Worm (Caenorhabditis elegans): ENCODE data around the gene lys-8.
A peak's percentile ranks its signal among the peaks of the same experiment; 100 is the strongest.

Gene lys-8

ce11 chrII:5593377-5593932, 7.5 kb downstream of the lys-8 start, which contains the start of gene cdc-14 (continued):
- TF ChIP-seq tlf-1 (GFP tag; optimal IDR thresholded peaks at IDR 0.05) = no peak
- TF ChIP-seq dpl-1 (GFP tag; optimal IDR thresholded peaks at IDR 0.05) = no peak

ce11 chrII:5594210-5594764, 8.3 kb downstream of the lys-8 start, which contains the start of gene ttc-4:
TSS of gene ttc-4 (plus strand) at chrII:5594714.
- TF ChIP-seq F23B12.7 (tag; optimal IDR thresholded peaks at IDR 0.05; ENCODE audit: insufficient read depth) = peak; percentile 30
- TF ChIP-seq K12H6.12 (tag; optimal IDR thresholded peaks at IDR 0.05) = peak; percentile 17
- peak; percentile 36 for TF ChIP-seq lsl-1 (GFP tag; optimal IDR thresholded peaks at IDR 0.05)
- no peak for TF ChIP-seq ama-1 (optimal IDR thresholded peaks at IDR 0.05)
- TF ChIP-seq ama-1 (GFP tag; optimal IDR thresholded peaks at IDR 0.05) = no peak
- no peak for TF ChIP-seq tlf-1 (GFP tag; optimal IDR thresholded peaks at IDR 0.05)
- TF ChIP-seq akir-1 (GFP tag; optimal IDR thresholded peaks at IDR 0.05) = no peak
- TF ChIP-seq ztf-28 (GFP tag; IDR thresholded peaks at IDR 0.05) = 0 out of 2 replicates have a peak, but pooled peaks have one; percentile 7
- TF ChIP-seq F52B5.7 (tag; optimal IDR thresholded peaks at IDR 0.05) = no peak
- TF ChIP-seq nfya-2 (GFP tag; IDR thresholded peaks at IDR 0.05) = no peak
- no peak for TF ChIP-seq tbp1 (GFP tag; optimal IDR thresholded peaks at IDR 0.05)
- TF ChIP-seq lin-54 (GFP tag; optimal IDR thresholded peaks at IDR 0.05) = peak; percentile 49
- peak; percentile 23 for TF ChIP-seq dpl-1 (GFP tag; optimal IDR thresholded peaks at IDR 0.05)
- no peak for TF ChIP-seq aptf-3 (GFP tag; IDR thresholded peaks at IDR 0.05)
- TF ChIP-seq mcd-1 (GFP tag; IDR thresholded peaks at IDR 0.05) = peak; percentile 74
- no peak for TF ChIP-seq let-526 (GFP tag; IDR thresholded peaks at IDR 0.05)
- TF ChIP-seq ceh-100 (GFP tag; IDR thresholded peaks at IDR 0.05) = peak; percentile 93
- TF ChIP-seq attf-5 (GFP tag; optimal IDR thresholded peaks at IDR 0.05) = peak; percentile 80
- no peak for TF ChIP-seq F22D6.2 (tag; optimal IDR thresholded peaks at IDR 0.05)
- no peak for TF ChIP-seq hsf-1 (GFP tag; IDR thresholded peaks at IDR 0.05)
- no peak for TF ChIP-seq snpc-4 (GFP tag; optimal IDR thresholded peaks at IDR 0.05)
- TF ChIP-seq snpc-4 (tag; optimal IDR thresholded peaks at IDR 0.05) = peak in 1 of 4 experiments; percentile 64

DNA sequence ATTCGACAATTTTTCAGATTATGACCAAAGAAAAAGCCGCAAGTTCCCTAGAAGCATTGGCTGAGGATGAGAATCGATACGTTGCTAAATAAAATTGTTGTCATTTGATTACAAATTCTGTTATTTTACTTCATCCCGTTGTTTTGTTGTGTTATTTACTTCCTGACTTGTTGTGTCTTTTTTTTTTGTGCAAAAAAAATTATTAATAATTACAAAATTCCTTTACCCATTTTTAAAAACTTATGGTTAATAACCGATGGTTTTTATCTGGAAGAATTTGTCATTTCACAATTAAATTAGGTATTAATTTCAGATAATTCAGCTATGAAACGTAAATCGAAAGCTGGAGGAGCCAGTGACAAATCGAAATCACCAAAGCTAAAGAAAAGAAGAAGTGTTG, 10.3 kb downstream of the lys-8 start, which contains the start of gene C17G10.1:
C17G10.1 (plus strand) TSS at position 301 of the 400 bp plus-strand sequence.
- TF ChIP-seq cebp-2 (GFP tag; IDR thresholded peaks at IDR 0.05) (no peak), aptf-2 (GFP tag; conservative IDR thresholded peaks at IDR 0.05) (no peak), nfyb-1 (GFP tag; IDR thresholded peaks at IDR 0.05) (no peak), hrde-1 (tag; optimal IDR thresholded peaks at IDR 0.05; ENCODE audit: borderline replicate concordance) (no peak), somi-1 (GFP tag; optimal IDR thresholded peaks at IDR 0.05) (no peak), mel-28 (tag; optimal IDR thresholded peaks at IDR 0.05; ENCODE audit: borderline replicate concordance) (no peak), T26A5.8 (tag; optimal IDR thresholded peaks at IDR 0.05) (no peak), ccch-3 (GFP tag; optimal IDR thresholded peaks at IDR 0.05) (no peak), mxl-1 (tag; optimal IDR thresholded peaks at IDR 0.05) (no peak), ama-1 (optimal IDR thresholded peaks at IDR 0.05) (no peak), ama-1 (GFP tag; optimal IDR thresholded peaks at IDR 0.05) (no peak), T07F8.4 (tag; optimal IDR thresholded peaks at IDR 0.05) (no peak), egl-18 (GFP tag; IDR thresholded peaks at IDR 0.05) (no peak), dox-1 (GFP tag; IDR thresholded peaks at IDR 0.05) (no peak), madf-8 (GFP tag; conservative IDR thresholded peaks at IDR 0.05) (no peak)
